Worm (Caenorhabditis elegans): ENCODE data around the gene nprt-1.
A peak's percentile ranks its signal among the peaks of the same experiment; 100 is the strongest.

The nprt-1 gene

DNA sequence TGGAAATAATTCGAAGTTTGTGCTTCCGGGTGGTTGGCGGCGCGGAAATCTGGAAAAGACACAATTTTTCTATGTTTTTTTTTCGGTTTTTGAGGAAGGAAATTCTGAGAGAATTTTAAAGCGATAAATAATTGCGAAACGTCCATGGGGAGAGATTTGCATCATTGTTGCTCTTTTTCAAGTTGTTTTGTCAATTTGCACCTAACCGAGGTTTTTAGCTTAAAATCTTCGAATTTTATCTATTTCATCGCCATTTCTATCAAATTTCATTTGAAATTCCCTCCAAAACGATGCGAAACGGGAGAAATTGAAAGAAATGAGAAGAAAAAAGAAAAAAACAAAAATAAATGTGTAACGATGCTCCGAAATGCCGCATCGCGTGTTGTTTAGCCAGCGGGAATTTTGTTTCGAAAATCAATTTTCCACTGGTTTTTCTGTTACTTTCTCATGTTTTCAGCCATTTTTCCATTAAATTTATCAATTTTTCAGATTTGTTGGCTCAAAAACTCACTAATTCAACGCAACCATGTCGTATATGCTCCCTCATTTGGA is at the start of gene nprt-1, which contains the start of gene dib-1:
TSS of gene nprt-1 (minus strand) at position 51 of the 552 bp plus-strand sequence.
TSS of gene dib-1 (plus strand) at position 482 of the 552 bp plus-strand sequence.
- TF ChIP-seq daf-12 (tag; optimal IDR thresholded peaks at IDR 0.05) (no peak), lin-15B (tag; optimal IDR thresholded peaks at IDR 0.05) (peak; percentile 74), ztf-11 (tag; optimal IDR thresholded peaks at IDR 0.05) (no peak), nfya-1 (tag; optimal IDR thresholded peaks at IDR 0.05; ENCODE audit: insufficient read depth) (peak; percentile 73), nhr-23 (tag; optimal IDR thresholded peaks at IDR 0.05) (peak; percentile 72), elt-1 (tag; optimal IDR thresholded peaks at IDR 0.05) (no peak), nhr-25 (tag; optimal IDR thresholded peaks at IDR 0.05) (peak; percentile 16), elt-2 (tag; optimal IDR thresholded peaks at IDR 0.05) (peak; percentile 2), pha-4 (tag; optimal IDR thresholded peaks at IDR 0.05) (peak; percentile 67), hmg-11 (tag; optimal IDR thresholded peaks at IDR 0.05) (peak; percentile 59), lin-39 (tag; optimal IDR thresholded peaks at IDR 0.05) (peak; percentile 25), zag-1 (tag; optimal IDR thresholded peaks at IDR 0.05) (no peak), nhr-67 (tag; optimal IDR thresholded peaks at IDR 0.05) (no peak), egl-5 (tag; optimal IDR thresholded peaks at IDR 0.05) (peak; percentile 63), fkh-10 (GFP tag; optimal IDR thresholded peaks at IDR 0.05) (peak; percentile 13)

DNA sequence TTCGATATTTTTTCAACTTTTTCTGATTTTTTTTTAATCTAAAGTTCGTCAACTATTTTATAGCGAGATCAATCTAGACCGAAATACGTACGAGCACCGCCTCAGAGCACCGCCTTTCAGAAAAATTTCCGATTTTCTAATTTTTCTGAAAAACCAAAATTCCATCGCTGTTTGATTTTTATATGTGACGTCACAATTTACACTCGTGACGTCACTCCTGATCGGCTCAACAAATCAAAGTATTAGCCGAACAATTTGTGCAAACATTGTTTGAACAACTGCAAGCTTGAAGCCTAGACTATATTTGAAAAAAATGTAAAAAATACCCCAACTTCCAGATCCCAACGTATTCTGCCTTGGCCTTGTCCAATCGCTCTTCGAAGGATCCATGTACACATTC is 44.9 kb upstream of the nprt-1 start:
- TF ChIP-seq tbx-2 (tag; optimal IDR thresholded peaks at IDR 0.05) (no peak), jun-1 (tag; optimal IDR thresholded peaks at IDR 0.05) (no peak), fos-1 (tag; optimal IDR thresholded peaks at IDR 0.05) (no peak), elt-3 (tag; optimal IDR thresholded peaks at IDR 0.05) (no peak), egl-27 (tag; optimal IDR thresholded peaks at IDR 0.05) (no peak), lin-39 (tag; optimal IDR thresholded peaks at IDR 0.05) (no peak), ceh-16 (tag; optimal IDR thresholded peaks at IDR 0.05) (no peak), pha-4 (tag; optimal IDR thresholded peaks at IDR 0.05) (no peak), nhr-237 (tag; optimal IDR thresholded peaks at IDR 0.05) (no peak), nhr-28 (tag; optimal IDR thresholded peaks at IDR 0.05) (no peak)

DNA sequence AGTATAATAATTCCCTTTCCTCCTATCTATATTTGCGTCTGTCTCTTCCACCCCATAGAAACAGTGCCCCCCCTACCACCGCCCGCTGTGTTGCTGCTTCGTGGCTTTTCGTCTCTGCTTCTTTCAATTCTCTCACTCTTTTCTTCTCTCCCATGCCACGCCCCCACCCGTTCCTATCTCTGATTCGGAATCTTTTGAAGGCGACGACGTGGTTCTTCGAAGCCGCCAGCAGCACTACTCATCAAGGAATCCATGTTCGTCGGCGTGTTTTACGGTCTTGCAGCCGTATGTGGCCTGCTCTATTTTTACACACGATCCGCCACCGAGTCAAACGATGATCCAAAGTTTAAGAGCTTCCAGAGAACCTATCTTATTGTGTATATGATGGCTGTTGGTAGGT is 41.0 kb upstream of the nprt-1 start, which contains the start of gene samt-1:
TSS of gene samt-1 (plus strand) at position 176 of the 400 bp plus-strand sequence.
- TF ChIP-seq elt-2 (tag; optimal IDR thresholded peaks at IDR 0.05) (peak; percentile 41), mml-1 (tag; optimal IDR thresholded peaks at IDR 0.05) (no peak)

DNA sequence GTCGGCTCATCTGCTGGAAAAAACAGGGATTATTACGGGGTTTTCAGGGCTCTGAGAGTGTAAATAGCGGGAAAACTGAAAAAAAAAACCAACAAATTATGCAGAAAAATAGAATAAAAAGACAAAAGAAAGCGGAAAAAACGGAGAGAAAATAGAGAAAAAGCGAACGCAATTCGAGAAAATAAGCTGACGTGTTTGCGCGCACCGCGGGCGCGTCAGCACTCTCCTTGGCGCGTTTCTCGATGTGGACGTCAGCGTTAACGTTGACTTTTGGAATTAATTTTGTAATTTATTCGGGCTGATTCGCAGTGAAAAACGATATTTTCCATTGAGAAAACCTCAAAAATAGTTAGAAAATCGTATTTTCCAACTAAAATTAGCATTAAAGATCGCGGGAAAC is 38.2 kb upstream of the nprt-1 start, which contains the start of gene manf-1:
TSS of gene manf-1 (minus strand) at position 13 of the 400 bp plus-strand sequence.
- TF ChIP-seq nhr-11 (tag; optimal IDR thresholded peaks at IDR 0.05) (no peak), egl-27 (tag; optimal IDR thresholded peaks at IDR 0.05) (no peak), aly-2 (tag; optimal IDR thresholded peaks at IDR 0.05) (no peak), pqm-1 (tag; optimal IDR thresholded peaks at IDR 0.05) (no peak), ceh-16 (tag; optimal IDR thresholded peaks at IDR 0.05) (no peak), eor-1 (tag; optimal IDR thresholded peaks at IDR 0.05) (no peak), elt-3 (tag; optimal IDR thresholded peaks at IDR 0.05) (no peak), ceh-28 (tag; optimal IDR thresholded peaks at IDR 0.05) (no peak), snpc-4 (tag; optimal IDR thresholded peaks at IDR 0.05) (peak; percentile 62), mdl-1 (tag; optimal IDR thresholded peaks at IDR 0.05) (no peak), mml-1 (tag; optimal IDR thresholded peaks at IDR 0.05) (no peak), pha-4 (tag; optimal IDR thresholded peaks at IDR 0.05) (peak; percentile 70), fkh-10 (GFP tag; optimal IDR thresholded peaks at IDR 0.05) (no peak), lin-39 (tag; optimal IDR thresholded peaks at IDR 0.05) (peak; percentile 70), lin-15B (tag; optimal IDR thresholded peaks at IDR 0.05) (peak; percentile 80), egl-5 (tag; optimal IDR thresholded peaks at IDR 0.05) (peak; percentile 23), ztf-4 (tag; optimal IDR thresholded peaks at IDR 0.05) (no peak), unc-39 (tag; optimal IDR thresholded peaks at IDR 0.05) (no peak), hmg-11 (tag; optimal IDR thresholded peaks at IDR 0.05) (peak; percentile 71), unc-62 (GFP tag; optimal IDR thresholded peaks at IDR 0.05) (no peak), elt-1 (tag; optimal IDR thresholded peaks at IDR 0.05) (no peak), zag-1 (tag; optimal IDR thresholded peaks at IDR 0.05) (no peak), sea-2 (GFP tag; optimal IDR thresholded peaks at IDR 0.05) (no peak), ceh-9 (tag; optimal IDR thresholded peaks at IDR 0.05) (no peak), nhr-25 (tag; optimal IDR thresholded peaks at IDR 0.05) (peak; percentile 59), ztf-11 (tag; optimal IDR thresholded peaks at IDR 0.05) (no peak), ama-1 (optimal IDR thresholded peaks at IDR 0.05) (no peak), tbx-2 (tag; optimal IDR thresholded peaks at IDR 0.05) (peak; percentile 39), nfya-1 (tag; optimal IDR thresholded peaks at IDR 0.05; ENCODE audit: insufficient read depth) (peak; percentile 79), R02D3.7 (tag; optimal IDR thresholded peaks at IDR 0.05) (no peak), nhr-43 (tag; optimal IDR thresholded peaks at IDR 0.05; ENCODE audit: poor library complexity, severe bottlenecking) (no peak), lsy-12 (tag; optimal IDR thresholded peaks at IDR 0.05) (peak; percentile 38), nhr-23 (tag; optimal IDR thresholded peaks at IDR 0.05) (peak; percentile 52), ZK546.5 (tag; optimal IDR thresholded peaks at IDR 0.05) (no peak), nhr-77 (tag; optimal IDR thresholded peaks at IDR 0.05) (no peak), fkh-2 (tag; optimal IDR thresholded peaks at IDR 0.05) (no peak), nhr-12 (tag; optimal IDR thresholded peaks at IDR 0.05) (no peak), nhr-67 (tag; optimal IDR thresholded peaks at IDR 0.05) (no peak), nhr-237 (tag; optimal IDR thresholded peaks at IDR 0.05) (no peak), nhr-28 (tag; optimal IDR thresholded peaks at IDR 0.05) (no peak), fos-1 (tag; optimal IDR thresholded peaks at IDR 0.05) (no peak)

Data from whole organism, L3 larva.